Worm (Caenorhabditis elegans): Measurements from ENCODE around the gene str-131.

The str-131 gene

DNA sequence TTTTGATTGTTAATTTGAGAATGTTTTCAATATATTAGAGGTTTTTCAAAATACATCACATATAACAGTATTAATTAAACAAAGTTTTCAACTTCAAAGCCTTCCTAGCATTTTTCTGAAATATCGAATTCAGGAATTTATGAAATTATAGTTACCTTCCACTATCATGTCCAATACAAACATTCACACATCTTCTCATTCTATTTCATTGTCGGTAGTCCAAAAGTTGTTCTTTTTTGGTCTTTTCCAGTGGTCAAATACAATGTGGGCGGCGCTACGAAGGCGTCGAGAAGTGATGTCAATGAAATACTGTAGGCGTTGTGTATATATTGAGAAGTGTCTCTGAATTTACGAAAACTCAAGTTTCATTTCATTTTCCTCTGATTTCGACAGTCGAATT is 5.8 kb downstream of the str-131 start, which contains the start of gene catp-3:
Gene catp-3, plus strand, starts transcription at position 301 of the 400 bp plus-strand sequence.
- TF ChIP-seq flt-1 (GFP tag; IDR thresholded peaks at IDR 0.05) (no peak), T22C8.4 (GFP tag; IDR thresholded peaks at IDR 0.05) (no peak)

DNA sequence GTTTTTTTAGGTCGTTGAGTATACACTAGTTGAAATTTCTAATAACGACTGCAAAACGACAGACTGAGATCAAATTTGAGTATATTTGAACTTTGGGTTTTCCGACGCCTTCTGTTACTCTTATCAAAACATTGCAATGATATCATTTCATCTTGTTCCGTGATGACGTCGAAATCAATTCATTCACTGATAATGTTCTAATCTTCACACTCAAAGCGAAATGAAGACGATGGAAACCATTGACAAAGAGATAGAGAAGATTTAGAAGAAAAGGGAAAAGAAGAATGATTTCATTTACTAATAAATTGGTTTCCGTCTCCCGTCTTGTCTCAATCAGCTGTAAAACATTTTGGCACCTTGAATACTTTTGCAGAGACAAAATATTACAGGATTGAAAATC is 8.3 kb downstream of the str-131 start:
- TF ChIP-seq klf-2 (GFP tag; conservative IDR thresholded peaks at IDR 0.05) (no peak), tab-1 (GFP tag; IDR thresholded peaks at IDR 0.05) (no peak), cog-1 (tag; optimal IDR thresholded peaks at IDR 0.05) (no peak), flt-1 (GFP tag; IDR thresholded peaks at IDR 0.05) (no peak), med-1 (GFP tag; optimal IDR thresholded peaks at IDR 0.05; ENCODE audit: insufficient read depth) (no peak), ref-1 (GFP tag; conservative IDR thresholded peaks at IDR 0.05) (no peak), ztf-29 (GFP tag; IDR thresholded peaks at IDR 0.05) (no peak), T22C8.4 (GFP tag; IDR thresholded peaks at IDR 0.05) (no peak), ztf-23 (GFP tag; IDR thresholded peaks at IDR 0.05) (no peak)

DNA sequence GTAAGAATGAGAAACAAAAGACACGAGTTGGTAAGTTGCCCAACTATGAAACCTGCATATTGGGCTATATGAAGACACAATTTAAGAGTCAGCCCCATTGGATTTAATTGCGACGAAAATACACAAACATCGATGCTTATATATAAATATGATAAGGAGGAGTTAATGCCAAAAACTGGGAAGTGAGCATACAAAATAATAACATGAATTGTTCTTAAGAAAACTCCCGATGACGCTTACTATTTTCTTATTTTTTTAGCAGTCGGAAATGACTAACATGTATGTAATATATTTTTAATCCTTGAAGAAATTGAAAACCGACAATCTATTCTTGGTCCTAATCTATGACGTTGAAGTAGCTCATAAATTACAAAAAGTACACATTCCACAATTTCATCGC is 9.4 kb downstream of the str-131 start, which contains the start of gene str-144:
Gene str-144, minus strand, starts transcription at position 101 of the 400 bp plus-strand sequence.
- TF ChIP-seq flt-1 (GFP tag; IDR thresholded peaks at IDR 0.05): no peak
- no peak for TF ChIP-seq T22C8.4 (GFP tag; IDR thresholded peaks at IDR 0.05)
- TF ChIP-seq cog-1 (tag; optimal IDR thresholded peaks at IDR 0.05): no peak
- no peak for TF ChIP-seq klf-2 (GFP tag; conservative IDR thresholded peaks at IDR 0.05)
- TF ChIP-seq ztf-29 (GFP tag; IDR thresholded peaks at IDR 0.05): no peak
- TF ChIP-seq ztf-23 (GFP tag; IDR thresholded peaks at IDR 0.05): no peak
- no peak for TF ChIP-seq med-1 (GFP tag; optimal IDR thresholded peaks at IDR 0.05; ENCODE audit: insufficient read depth)
- TF ChIP-seq tab-1 (GFP tag; IDR thresholded peaks at IDR 0.05): no peak

DNA sequence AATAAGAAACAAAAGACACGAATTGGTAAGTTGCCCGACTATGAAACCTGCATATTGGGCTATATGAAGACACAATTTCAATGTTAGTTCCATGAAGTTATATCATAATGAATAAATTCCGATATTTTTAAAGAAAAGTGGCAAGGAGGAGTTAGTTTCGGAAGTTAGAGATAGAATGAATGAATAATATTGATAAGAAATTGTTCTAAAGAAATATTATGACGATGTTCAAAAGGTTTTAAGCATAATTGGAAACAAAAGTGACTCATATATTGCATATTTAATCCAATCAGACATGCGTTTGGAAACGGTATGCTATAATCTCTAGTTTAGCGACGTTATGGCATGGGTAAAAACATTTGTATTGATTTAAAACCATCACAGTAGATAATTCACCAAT is 11.8 kb downstream of the str-131 start, which contains the start of gene str-143:
Gene str-143, minus strand, starts transcription at position 101 of the 400 bp plus-strand sequence.
- TF ChIP-seq med-1 (GFP tag; optimal IDR thresholded peaks at IDR 0.05; ENCODE audit: insufficient read depth) (no peak), tab-1 (GFP tag; IDR thresholded peaks at IDR 0.05) (no peak), ztf-23 (GFP tag; IDR thresholded peaks at IDR 0.05) (no peak), T22C8.4 (GFP tag; IDR thresholded peaks at IDR 0.05) (no peak), klf-2 (GFP tag; conservative IDR thresholded peaks at IDR 0.05) (no peak), cog-1 (tag; optimal IDR thresholded peaks at IDR 0.05) (no peak), flt-1 (GFP tag; IDR thresholded peaks at IDR 0.05) (no peak), ztf-29 (GFP tag; IDR thresholded peaks at IDR 0.05) (no peak), ref-1 (GFP tag; conservative IDR thresholded peaks at IDR 0.05) (no peak)

DNA sequence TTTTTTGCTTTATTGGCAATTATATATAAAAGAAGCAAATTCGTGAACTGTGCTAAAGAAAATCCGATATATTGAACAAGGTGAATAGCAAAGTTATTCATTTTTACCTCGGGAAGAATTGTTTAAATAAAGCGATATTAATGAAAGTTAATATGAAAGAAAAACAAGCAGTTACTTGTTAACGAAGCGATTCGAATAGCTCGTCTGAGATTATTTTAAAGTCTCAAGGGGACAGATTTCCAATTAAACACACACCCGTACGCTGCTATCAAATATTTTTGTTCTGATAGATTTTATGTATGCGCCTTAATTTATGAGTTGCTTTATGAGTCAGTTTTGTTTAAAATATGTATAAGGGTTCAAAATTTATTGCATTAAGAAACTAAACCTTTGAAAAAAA is 13.7 kb downstream of the str-131 start, which contains the start of gene str-140:
Gene str-140, minus strand, starts transcription at position 101 of the 400 bp plus-strand sequence.
- TF ChIP-seq ztf-29 (GFP tag; IDR thresholded peaks at IDR 0.05) (no peak), T22C8.4 (GFP tag; IDR thresholded peaks at IDR 0.05) (no peak), cog-1 (tag; optimal IDR thresholded peaks at IDR 0.05) (no peak), med-1 (GFP tag; optimal IDR thresholded peaks at IDR 0.05; ENCODE audit: insufficient read depth) (no peak), tab-1 (GFP tag; IDR thresholded peaks at IDR 0.05) (no peak), ref-1 (GFP tag; conservative IDR thresholded peaks at IDR 0.05) (no peak), ztf-23 (GFP tag; IDR thresholded peaks at IDR 0.05) (no peak), flt-1 (GFP tag; IDR thresholded peaks at IDR 0.05) (no peak), klf-2 (GFP tag; conservative IDR thresholded peaks at IDR 0.05) (no peak)

DNA sequence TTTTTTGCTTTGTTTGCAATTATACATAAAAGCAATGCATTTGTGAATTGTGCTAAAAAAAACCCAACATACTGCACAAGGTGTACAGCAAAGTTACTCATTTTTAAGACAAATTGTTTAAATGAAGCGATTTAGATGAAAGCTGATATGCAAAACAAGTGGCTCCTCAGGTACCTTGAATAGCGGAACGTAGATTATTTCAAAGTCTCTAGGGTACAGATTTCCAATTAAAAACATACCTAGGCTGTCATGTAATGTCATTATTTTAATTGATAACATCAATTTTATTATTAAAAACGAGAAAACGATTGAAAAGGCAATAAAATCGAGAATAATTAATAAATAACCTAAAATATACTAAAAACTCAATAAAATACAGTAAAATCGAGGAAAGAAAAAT is 19.4 kb downstream of the str-131 start, which contains the start of gene str-139:
Gene str-139, minus strand, starts transcription at position 101 of the 400 bp plus-strand sequence.
- TF ChIP-seq med-1 (GFP tag; optimal IDR thresholded peaks at IDR 0.05; ENCODE audit: insufficient read depth) (no peak), ref-1 (GFP tag; conservative IDR thresholded peaks at IDR 0.05) (no peak), T22C8.4 (GFP tag; IDR thresholded peaks at IDR 0.05) (no peak), klf-2 (GFP tag; conservative IDR thresholded peaks at IDR 0.05) (no peak), ztf-23 (GFP tag; IDR thresholded peaks at IDR 0.05) (no peak), cog-1 (tag; optimal IDR thresholded peaks at IDR 0.05) (no peak), flt-1 (GFP tag; IDR thresholded peaks at IDR 0.05) (no peak), ztf-29 (GFP tag; IDR thresholded peaks at IDR 0.05) (no peak), tab-1 (GFP tag; IDR thresholded peaks at IDR 0.05) (no peak)

DNA sequence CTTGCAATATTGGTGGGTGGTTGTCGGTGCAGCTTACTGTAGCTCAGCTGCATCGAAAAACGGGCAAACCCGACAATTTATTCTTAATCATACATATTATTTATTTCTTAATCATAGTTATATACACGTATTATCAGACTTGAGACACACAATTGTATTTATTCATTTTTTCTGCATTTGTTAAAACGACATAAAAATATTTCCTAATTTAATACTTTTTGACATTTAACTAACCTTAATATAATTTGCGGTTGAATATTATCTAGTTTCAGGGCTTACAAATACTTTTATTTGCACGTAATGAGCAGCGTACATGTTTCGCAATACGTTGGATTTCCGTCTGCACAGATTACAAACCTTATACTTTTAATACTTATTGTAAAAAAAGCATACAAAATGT is 23.1 kb downstream of the str-131 start, which contains the start of gene str-138:
Gene str-138, plus strand, starts transcription at position 301 of the 400 bp plus-strand sequence.
- TF ChIP-seq tab-1 (GFP tag; IDR thresholded peaks at IDR 0.05): no peak
- no peak for TF ChIP-seq klf-2 (GFP tag; conservative IDR thresholded peaks at IDR 0.05)
- TF ChIP-seq med-1 (GFP tag; optimal IDR thresholded peaks at IDR 0.05; ENCODE audit: insufficient read depth): no peak
- no peak for TF ChIP-seq flt-1 (GFP tag; IDR thresholded peaks at IDR 0.05)
- TF ChIP-seq T22C8.4 (GFP tag; IDR thresholded peaks at IDR 0.05): no peak
- no peak for TF ChIP-seq ztf-23 (GFP tag; IDR thresholded peaks at IDR 0.05)
- TF ChIP-seq cog-1 (tag; optimal IDR thresholded peaks at IDR 0.05): no peak
- no peak for TF ChIP-seq ref-1 (GFP tag; conservative IDR thresholded peaks at IDR 0.05)
- TF ChIP-seq ztf-29 (GFP tag; IDR thresholded peaks at IDR 0.05): no peak

DNA sequence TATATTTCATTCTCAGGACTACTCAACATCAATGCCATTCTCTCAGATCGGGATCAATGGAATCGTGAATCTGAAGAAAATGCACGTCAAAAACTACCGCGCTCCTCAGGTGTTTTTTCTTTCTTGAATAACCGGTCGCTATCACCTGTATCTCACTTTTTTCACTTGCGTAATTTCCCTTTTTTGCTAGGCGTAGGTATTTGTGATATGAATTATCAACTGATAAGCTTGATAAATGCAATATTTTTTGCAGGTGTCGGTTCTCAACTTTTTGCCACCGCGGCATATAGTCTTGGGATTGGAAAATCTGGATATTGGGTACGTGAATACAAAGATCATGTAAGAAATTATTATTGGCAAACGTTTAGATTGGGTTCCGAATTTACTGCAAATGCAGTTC is 26.3 kb downstream of the str-131 start:
- TF ChIP-seq ztf-29 (GFP tag; IDR thresholded peaks at IDR 0.05) (no peak), klf-2 (GFP tag; conservative IDR thresholded peaks at IDR 0.05) (no peak), T22C8.4 (GFP tag; IDR thresholded peaks at IDR 0.05) (no peak), ztf-23 (GFP tag; IDR thresholded peaks at IDR 0.05) (no peak), cog-1 (tag; optimal IDR thresholded peaks at IDR 0.05) (no peak), flt-1 (GFP tag; IDR thresholded peaks at IDR 0.05) (no peak), ref-1 (GFP tag; conservative IDR thresholded peaks at IDR 0.05) (no peak), med-1 (GFP tag; optimal IDR thresholded peaks at IDR 0.05; ENCODE audit: insufficient read depth) (no peak), tab-1 (GFP tag; IDR thresholded peaks at IDR 0.05) (no peak)

DNA sequence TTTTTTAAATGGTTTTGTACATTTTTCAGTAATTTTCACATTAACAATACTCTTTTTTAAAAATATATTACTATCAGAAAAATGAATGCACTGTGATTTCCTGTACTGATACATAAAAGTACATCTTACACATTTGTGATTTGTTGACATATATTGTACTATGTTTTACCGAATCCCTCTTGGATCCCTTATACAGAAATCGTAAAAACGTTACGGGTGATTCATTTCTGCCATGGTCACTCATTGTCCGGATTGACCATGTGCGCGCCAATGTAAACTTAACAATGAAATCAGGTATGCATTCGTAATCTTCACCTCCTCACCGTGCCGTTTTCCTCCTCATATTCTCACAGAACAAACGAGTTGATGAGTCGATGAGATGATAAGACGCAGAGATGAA is 27.3 kb downstream of the str-131 start, which contains the start of gene ZC513.2:
Gene ZC513.2, plus strand, starts transcription at position 301 of the 400 bp plus-strand sequence.
- TF ChIP-seq klf-2 (GFP tag; conservative IDR thresholded peaks at IDR 0.05) (no peak), ref-1 (GFP tag; conservative IDR thresholded peaks at IDR 0.05) (no peak), T22C8.4 (GFP tag; IDR thresholded peaks at IDR 0.05) (no peak), cog-1 (tag; optimal IDR thresholded peaks at IDR 0.05) (no peak), flt-1 (GFP tag; IDR thresholded peaks at IDR 0.05) (no peak), ztf-23 (GFP tag; IDR thresholded peaks at IDR 0.05) (no peak), med-1 (GFP tag; optimal IDR thresholded peaks at IDR 0.05; ENCODE audit: insufficient read depth) (no peak)

DNA sequence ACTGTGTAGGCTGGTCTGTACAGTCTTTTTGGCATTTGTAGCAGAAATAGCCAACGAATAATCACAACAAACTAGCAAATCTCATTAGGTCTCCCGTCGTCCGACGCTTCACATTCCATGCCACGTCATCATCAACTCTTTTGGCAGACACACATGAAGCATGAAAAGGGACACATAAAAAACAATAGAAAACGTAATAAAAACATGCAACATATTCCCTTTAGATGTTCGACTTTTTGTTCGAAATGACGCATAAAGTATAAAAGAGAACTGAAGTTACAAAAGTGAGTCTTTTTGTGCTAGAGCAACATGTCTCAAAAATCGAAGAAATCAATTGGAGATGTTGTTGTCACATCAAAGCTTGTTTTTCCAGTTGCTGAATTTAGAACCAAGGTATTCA is 29.6 kb downstream of the str-131 start, which contains the start of gene sth-1:
Gene sth-1, plus strand, starts transcription at position 301 of the 400 bp plus-strand sequence.
- TF ChIP-seq ztf-23 (GFP tag; IDR thresholded peaks at IDR 0.05) (no peak), ref-1 (GFP tag; conservative IDR thresholded peaks at IDR 0.05) (no peak), ztf-29 (GFP tag; IDR thresholded peaks at IDR 0.05) (no peak), cog-1 (tag; optimal IDR thresholded peaks at IDR 0.05) (no peak), med-1 (GFP tag; optimal IDR thresholded peaks at IDR 0.05; ENCODE audit: insufficient read depth) (no peak), T22C8.4 (GFP tag; IDR thresholded peaks at IDR 0.05) (no peak), klf-2 (GFP tag; conservative IDR thresholded peaks at IDR 0.05) (no peak), tab-1 (GFP tag; IDR thresholded peaks at IDR 0.05) (no peak), flt-1 (GFP tag; IDR thresholded peaks at IDR 0.05) (no peak)
